Worm (Caenorhabditis elegans) whole organism, L2 larva: ENCODE data around the gene sri-34.
"Not testable (repeated sequence)": the region's sequence is repeated elsewhere in the genome, so short reads cannot be mapped to it uniquely, and the experiment has no call there.

ENCODE experiments used
- R02D3.7 ChIP-seq: fragments of 150-350 bp; optimal IDR thresholded peaks from 2 replicates; lab custom pipeline; 2014; ENCODE audit warnings: missing biosample characterization, missing genetic modification characterization
- Y55F3AM.14 ChIP-seq: fragments of 200-800 bp; sonication (Bioruptor generic); optimal IDR thresholded peaks from 2 replicates; lab custom pipeline; 2018; ENCODE audit warnings: mild to moderate bottlenecking, missing genetic modification characterization, missing compliant biosample characterization
- ZK546.5 ChIP-seq: sonication (generic microtip); optimal IDR thresholded peaks from 2 replicates; lab custom pipeline; 2017; ENCODE audit warnings: missing biosample characterization, missing genetic modification characterization
- alr-1 ChIP-seq: fragments of 150-350 bp; optimal IDR thresholded peaks from 2 replicates; lab custom pipeline; 2014; ENCODE audit warnings: missing biosample characterization, missing genetic modification characterization
- aly-2 ChIP-seq: fragments of 150-350 bp; optimal IDR thresholded peaks from 2 replicates; lab custom pipeline; 2014; ENCODE audit warnings: missing biosample characterization, missing genetic modification characterization
- ama-1 ChIP-seq: fragments of 150-350 bp; optimal IDR thresholded peaks from 2 replicates; lab custom pipeline; 2018; ENCODE audit warnings: inconsistent platforms
- elt-3 ChIP-seq: sonication (generic microtip); optimal IDR thresholded peaks from 2 replicates; lab custom pipeline; 2017; ENCODE audit warnings: missing biosample characterization, missing genetic modification characterization
- gmeb-1 ChIP-seq: fragments of 150-350 bp; optimal IDR thresholded peaks from 2 replicates; lab custom pipeline; 2014; ENCODE audit warnings: missing biosample characterization, missing genetic modification characterization
- lin-11 ChIP-seq: fragments of 150-350 bp; sonication (generic microtip); optimal IDR thresholded peaks from 2 replicates; lab custom pipeline; 2014; ENCODE audit warnings: missing biosample characterization, missing genetic modification characterization, inconsistent platforms, mixed read lengths
- lin-13 ChIP-seq: fragments of 150-350 bp; optimal IDR thresholded peaks from 2 replicates; lab custom pipeline; 2014; ENCODE audit warnings: missing biosample characterization, missing genetic modification reagents, missing genetic modification characterization
- lsy-2 ChIP-seq, 2 experiments: fragments of 150-350 bp in 1 of 2; sonication (generic microtip) in 1 of 2; optimal IDR thresholded peaks; 2 replicates each; lab custom pipeline; 2014 to 2017; ENCODE audit warnings: missing biosample characterization in 2 of 2, missing genetic modification characterization in 2 of 2
- mbf-1 ChIP-seq: sonication (generic microtip); optimal IDR thresholded peaks from 2 replicates; lab custom pipeline; 2017; ENCODE audit warnings: missing biosample characterization, missing genetic modification characterization
- nhr-10 ChIP-seq: sonication (generic microtip); optimal IDR thresholded peaks from 2 replicates; lab custom pipeline; 2017; ENCODE audit warnings: missing biosample characterization, missing genetic modification characterization
- nhr-11 ChIP-seq: fragments of 150-350 bp; optimal IDR thresholded peaks from 2 replicates; lab custom pipeline; 2014; ENCODE audit warnings: missing biosample characterization, missing genetic modification characterization
- nhr-12 ChIP-seq: fragments of 150-350 bp; optimal IDR thresholded peaks from 2 replicates; lab custom pipeline; 2014; ENCODE audit warnings: missing biosample characterization, missing genetic modification characterization
- nhr-129 ChIP-seq: fragments of 150-350 bp; optimal IDR thresholded peaks from 2 replicates; lab custom pipeline; 2014; ENCODE audit warnings: missing biosample characterization, missing genetic modification characterization
- nhr-21 ChIP-seq: fragments of 150-350 bp; optimal IDR thresholded peaks from 2 replicates; lab custom pipeline; 2014; ENCODE audit warnings: missing biosample characterization, missing genetic modification characterization
- nhr-23 ChIP-seq: fragments of 150-350 bp; optimal IDR thresholded peaks from 2 replicates; lab custom pipeline; 2014; ENCODE audit warnings: missing biosample characterization, missing genetic modification reagents, missing genetic modification characterization
- nhr-237 ChIP-seq: fragments of 150-350 bp; optimal IDR thresholded peaks from 2 replicates; lab custom pipeline; 2014; ENCODE audit warnings: missing biosample characterization, missing genetic modification characterization
- nhr-25 ChIP-seq: fragments of 150-350 bp; sonication (generic microtip); optimal IDR thresholded peaks from 3 replicates; lab custom pipeline; 2014; ENCODE audit warnings: missing biosample characterization, missing genetic modification characterization
- nhr-6 ChIP-seq: fragments of 150-350 bp; optimal IDR thresholded peaks from 2 replicates; lab custom pipeline; 2014; ENCODE audit warnings: missing biosample characterization, missing genetic modification characterization
- sem-4 ChIP-seq: fragments of 150-350 bp; optimal IDR thresholded peaks from 2 replicates; lab custom pipeline; 2014; ENCODE audit warnings: missing biosample characterization, missing genetic modification reagents, missing genetic modification characterization
- sma-3 ChIP-seq: sonication (generic microtip); optimal IDR thresholded peaks from 2 replicates; lab custom pipeline; 2016; ENCODE audit warnings: missing genetic modification reagents, missing genetic modification characterization, missing compliant biosample characterization
- sma-9 ChIP-seq, 2 experiments: fragments of 150-350 bp in 1 of 2; sonication (generic microtip) in 1 of 2; optimal IDR thresholded peaks; 2 replicates each; lab custom pipeline; 2014 to 2016; ENCODE audit warnings: missing genetic modification characterization in 2 of 2, mild to moderate bottlenecking in 1 of 2, missing biosample characterization in 1 of 2, missing compliant biosample characterization in 1 of 2, missing genetic modification reagents in 1 of 2, moderate library complexity in 1 of 2
- snpc-4 ChIP-seq: fragments of 150-350 bp; optimal IDR thresholded peaks from 2 replicates; lab custom pipeline; 2014; ENCODE audit warnings: missing biosample characterization, missing genetic modification characterization
- unc-39 ChIP-seq: fragments of 150-350 bp; optimal IDR thresholded peaks from 2 replicates; lab custom pipeline; 2014; ENCODE audit warnings: missing biosample characterization, missing genetic modification characterization
- ztf-11 ChIP-seq: sonication (generic microtip); optimal IDR thresholded peaks from 2 replicates; lab custom pipeline; 2017; ENCODE audit warnings: missing biosample characterization, missing genetic modification characterization
- ztf-4 ChIP-seq: fragments of 150-350 bp; optimal IDR thresholded peaks from 2 replicates; lab custom pipeline; 2014; ENCODE audit warnings: missing biosample characterization, missing genetic modification characterization

Gene sri-34

DNA sequence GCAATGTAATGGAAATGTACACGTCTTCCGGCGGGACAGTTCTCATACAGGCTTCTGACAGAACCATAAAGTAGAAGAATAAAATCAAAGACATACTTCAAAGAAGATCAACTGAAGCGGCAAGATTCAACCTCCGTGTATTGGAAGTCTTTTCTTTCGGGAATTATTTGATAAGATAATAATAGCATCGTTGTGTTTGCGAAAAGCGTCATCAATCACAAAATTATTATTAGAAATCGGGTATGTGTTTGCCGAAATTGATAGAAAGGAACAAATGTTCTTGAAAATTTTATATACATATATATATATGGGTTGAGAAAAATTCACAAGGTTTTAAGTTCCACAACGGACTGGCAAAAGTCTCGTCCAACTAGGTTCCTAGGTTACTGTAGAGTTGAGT is 32.7 kb upstream of the sri-34 start, which contains the start of gene Y27F2A.9:
Gene Y27F2A.9 (minus strand): TSS at position 101 of the 400 bp plus-strand sequence.
- TF ChIP-seq ztf-11 (tag; lab: Kevin White, UChicago); sma-3 (GFP tag; lab: Kevin White, UChicago); nhr-12: not testable (repeated sequence)
- TF ChIP-seq, all 48 proteins: peak for 0; not testable (repeated sequence) for 48

DNA sequence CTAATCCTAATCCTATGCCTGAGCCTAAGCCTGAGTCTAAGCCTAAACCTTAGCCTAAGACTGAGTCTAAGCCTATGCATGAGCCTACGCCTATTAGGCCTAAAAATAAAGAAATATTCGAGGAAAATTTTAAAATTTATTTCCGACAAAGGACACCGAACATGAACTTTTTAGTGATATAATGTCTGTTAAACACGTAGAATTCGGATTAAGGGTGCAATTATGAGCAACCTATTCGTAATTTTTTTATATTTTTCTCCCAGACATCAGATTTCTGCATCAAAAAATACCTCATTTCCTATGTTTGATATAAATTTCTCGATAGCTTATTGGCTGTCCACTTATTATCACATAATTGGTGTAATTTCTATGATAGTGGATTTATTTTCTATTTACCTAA is 30.2 kb upstream of the sri-34 start, which contains the start of gene Y27F2A.11:
Gene Y27F2A.11 (plus strand): TSS at position 301 of the 400 bp plus-strand sequence.
- TF ChIP-seq lsy-2 (tag; optimal IDR thresholded peaks at IDR 0.05; lab: Kevin White, UChicago); elt-3 (tag; lab: Kevin White, UChicago); snpc-4 (tag; lab: Kevin White, UChicago): not testable (repeated sequence)

DNA sequence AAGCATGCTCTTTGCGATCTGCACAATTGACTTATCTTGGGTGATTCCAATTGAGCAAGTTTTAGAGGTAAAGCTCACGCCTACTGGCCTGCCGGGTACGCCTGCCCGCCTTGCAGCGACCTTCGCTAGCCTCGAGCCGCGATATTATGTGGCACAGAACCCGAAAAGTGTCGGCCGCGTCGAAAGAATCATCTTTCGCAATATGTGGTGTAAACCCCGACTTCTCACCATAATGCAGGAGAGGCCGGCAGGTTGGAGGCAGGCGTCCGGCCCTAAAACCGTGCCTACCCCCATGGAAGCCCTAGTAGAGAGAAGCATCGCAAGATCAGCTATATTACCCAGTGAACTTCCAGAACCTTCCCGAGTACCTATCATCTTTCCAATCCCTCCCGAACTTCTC is 27.0 kb upstream of the sri-34 start:
- TF ChIP-seq ama-1 (lab: Kevin White, UChicago) (no peak), snpc-4 (tag; lab: Kevin White, UChicago) (no peak), nhr-21 (tag; lab: Kevin White, UChicago) (no peak), aly-2 (tag; lab: Kevin White, UChicago) (no peak), nhr-23 (tag; lab: Kevin White, UChicago) (no peak), lin-13 (GFP tag; lab: Kevin White, UChicago) (no peak), Y55F3AM.14 (GFP tag; lab: Kevin White, UChicago) (no peak), nhr-237 (tag; lab: Kevin White, UChicago) (no peak), lin-11 (no peak), R02D3.7 (tag; lab: Kevin White, UChicago) (no peak), nhr-10 (tag; lab: Kevin White, UChicago) (no peak), nhr-12 (no peak), ztf-11 (tag; lab: Kevin White, UChicago) (no peak), ZK546.5 (tag; lab: Kevin White, UChicago) (no peak), nhr-11 (tag; lab: Kevin White, UChicago) (no peak), alr-1 (tag; lab: Kevin White, UChicago) (no peak), nhr-6 (tag; lab: Kevin White, UChicago) (no peak), mbf-1 (no peak), ztf-4 (tag; lab: Kevin White, UChicago) (no peak)

DNA sequence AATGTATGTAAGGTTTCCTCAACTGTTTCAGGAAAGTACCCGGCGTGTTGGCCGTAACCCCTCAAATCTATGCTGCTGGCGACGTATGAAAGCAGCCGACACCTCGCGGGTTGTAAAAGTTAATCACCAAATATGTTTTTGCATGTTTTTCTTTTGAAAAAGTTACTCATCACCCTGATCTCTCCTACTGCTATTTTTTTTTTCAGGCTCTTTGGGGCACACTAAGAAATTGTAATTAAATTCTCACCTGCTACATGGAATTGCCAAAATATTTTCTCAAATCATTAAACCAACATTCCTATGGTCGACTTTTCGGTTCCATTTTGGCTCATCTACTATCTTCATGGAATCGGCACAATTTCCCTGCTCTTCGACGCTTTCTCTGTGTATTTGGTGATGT is 26.0 kb upstream of the sri-34 start, which contains the start of gene sri-78:
Gene sri-78 (plus strand): TSS at position 301 of the 400 bp plus-strand sequence.
- not testable (repeated sequence) for TF ChIP-seq mbf-1; alr-1 (tag; lab: Kevin White, UChicago); nhr-10 (tag; lab: Kevin White, UChicago)

DNA sequence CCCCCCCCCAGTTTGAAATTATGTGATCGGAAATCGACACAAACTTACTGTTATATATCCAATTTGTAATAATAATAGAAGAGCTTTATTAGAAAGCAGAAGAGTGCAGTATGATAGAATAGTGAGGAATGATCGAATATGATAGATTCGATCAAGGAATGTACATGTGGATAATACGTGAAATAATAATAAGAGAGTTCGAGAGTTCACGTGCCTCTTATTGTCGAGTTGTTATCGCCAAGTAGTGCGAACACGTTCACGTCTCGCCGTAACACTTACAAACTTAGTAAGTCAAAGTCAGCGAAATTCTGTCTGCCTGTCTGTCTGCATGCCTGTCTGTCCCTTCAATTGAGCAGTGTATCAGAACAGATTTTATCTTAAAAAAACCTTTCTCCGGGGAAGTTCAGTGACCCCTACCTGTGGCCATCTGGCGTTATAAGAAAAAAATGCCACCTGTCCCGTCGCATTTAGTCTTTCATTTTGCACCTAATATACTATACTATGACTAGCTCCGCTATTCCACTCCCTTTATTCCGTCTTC is 24.5 kb upstream of the sri-34 start, which contains the start of the genes Y27F2A.6 and Y27F2A.8:
Gene Y27F2A.6 (minus strand): TSS at position 101 of the 541 bp plus-strand sequence.
Gene Y27F2A.8 (plus strand): TSS at position 491 of the 541 bp plus-strand sequence.
- TF ChIP-seq nhr-25 (tag; lab: Kevin White, UChicago); lin-11; R02D3.7 (tag; lab: Kevin White, UChicago): not testable (repeated sequence)

DNA sequence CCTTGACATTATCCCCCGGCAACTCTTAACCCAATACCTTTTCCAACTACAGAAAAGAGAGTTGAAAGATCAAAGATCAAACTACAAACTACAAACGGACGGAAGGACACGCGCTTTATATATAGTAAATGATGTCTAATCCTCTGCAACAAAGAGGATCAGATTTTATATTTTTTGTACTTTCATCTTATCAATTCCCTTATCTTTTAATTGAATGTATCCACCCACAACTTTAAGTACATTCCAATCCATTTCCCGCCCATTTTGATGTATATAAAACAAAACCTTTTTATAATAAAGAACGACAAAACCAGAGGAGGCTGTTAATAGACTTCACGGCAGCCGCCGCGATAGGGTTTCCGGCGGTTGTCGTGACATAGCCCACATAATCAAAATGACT is 18.8 kb upstream of the sri-34 start, which contains the start of gene sri-40:
Gene sri-40 (plus strand): TSS at position 301 of the 400 bp plus-strand sequence.
- not testable (repeated sequence) for TF ChIP-seq lin-11; R02D3.7 (tag; lab: Kevin White, UChicago); ztf-11 (tag; lab: Kevin White, UChicago)

DNA sequence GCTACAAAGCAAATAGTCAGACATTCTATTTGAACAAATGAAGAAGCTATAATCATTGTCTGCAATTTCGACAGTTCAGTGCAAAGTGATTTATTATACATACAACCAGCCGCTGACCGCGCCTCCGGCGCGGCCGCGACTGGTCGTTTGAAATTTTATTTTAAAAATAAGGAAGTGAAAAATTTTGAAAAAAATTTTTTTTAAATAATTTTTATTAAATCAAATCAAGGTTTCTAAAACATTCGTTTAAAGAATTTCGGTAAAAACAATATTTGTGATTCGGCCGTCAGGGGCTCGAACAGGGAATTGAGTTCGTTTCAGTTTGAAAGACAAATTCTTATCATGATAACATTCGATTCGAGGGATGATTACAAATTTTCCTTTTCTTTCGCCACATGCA is 13.3 kb upstream of the sri-34 start, which contains the start of gene Y27F2A.10:
Gene Y27F2A.10 (minus strand): TSS at position 101 of the 400 bp plus-strand sequence.
- TF ChIP-seq unc-39 (tag; lab: Kevin White, UChicago) = no peak
- TF ChIP-seq snpc-4 (tag; lab: Kevin White, UChicago) = no peak
- no peak for TF ChIP-seq lin-11
- TF ChIP-seq nhr-129 (tag; lab: Kevin White, UChicago) = no peak
- no peak for TF ChIP-seq nhr-25 (tag; lab: Kevin White, UChicago)
- TF ChIP-seq nhr-10 (tag; lab: Kevin White, UChicago) = no peak
- TF ChIP-seq sem-4 = no peak
- TF ChIP-seq sma-9 (GFP tag; optimal IDR thresholded peaks at IDR 0.05; lab: Kevin White, UChicago) = no peak
- no peak for TF ChIP-seq sma-9 (tag; optimal IDR thresholded peaks at IDR 0.05; lab: Kevin White, UChicago)
- TF ChIP-seq lin-13 (GFP tag; lab: Kevin White, UChicago) = no peak
- no peak for TF ChIP-seq gmeb-1 (tag; lab: Kevin White, UChicago)
